Fruit fly (Drosophila melanogaster) whole organism, wandering third instar larva: Measurements from ENCODE around the gene Osbp.

Source experiments
- Abd-B ChIP-seq: fragments of >200 bp; optimal IDR thresholded peaks from 2 replicates; lab custom pipeline; 2017; ENCODE audit warnings: missing biosample characterization, missing genetic modification characterization
- CG32264 ChIP-seq: fragments of 200-800 bp; sonication (Bioruptor generic); optimal IDR thresholded peaks from 2 replicates; lab custom pipeline; 2016; ENCODE audit warnings: missing biosample characterization, missing genetic modification characterization
- CG9705 ChIP-seq: fragments of 200-800 bp; sonication (Bioruptor generic); optimal IDR thresholded peaks from 2 replicates; lab custom pipeline; 2018; ENCODE audit warnings: missing biosample characterization, mild to moderate bottlenecking, missing genetic modification characterization
- CrebA ChIP-seq: fragments of 200-800 bp; sonication (Bioruptor generic); optimal IDR thresholded peaks from 2 replicates; lab custom pipeline; 2016; ENCODE audit warnings: missing biosample characterization, mild to moderate bottlenecking, missing genetic modification characterization, borderline replicate concordance
- Dfd ChIP-seq: fragments of >200 bp; optimal IDR thresholded peaks from 2 replicates; lab custom pipeline; 2017; ENCODE audit warnings: missing biosample characterization, missing genetic modification characterization
- Dif ChIP-seq: fragments of 200-275, 200-300 bp; sonication (Bioruptor generic); optimal IDR thresholded peaks from 2 replicates; lab custom pipeline; 2018; ENCODE audit warnings: missing biosample characterization, missing genetic modification characterization; ENCODE audit not compliant: partially characterized antibody
- HLH106 ChIP-seq: fragments of 200-800 bp; optimal IDR thresholded peaks from 3 replicates; lab custom pipeline; 2019; ENCODE audit warnings: missing biosample characterization, mild to moderate bottlenecking, missing genetic modification characterization, moderate library complexity
- Hnf4 ChIP-seq: fragments of 200-800 bp; sonication (Bioruptor generic); optimal IDR thresholded peaks from 2 replicates; lab custom pipeline; 2016; ENCODE audit warnings: missing biosample characterization, mild to moderate bottlenecking, missing genetic modification characterization
- Hr78 ChIP-seq: fragments of >200 bp; optimal IDR thresholded peaks from 2 replicates; lab custom pipeline; 2017; ENCODE audit warnings: missing biosample characterization, missing genetic modification characterization
- Hr83 ChIP-seq: fragments of 200-300 bp; sonication (Bioruptor generic); optimal IDR thresholded peaks from 2 replicates; lab custom pipeline; 2016; ENCODE audit warnings: missing biosample characterization, mild to moderate bottlenecking, missing genetic modification characterization, moderate library complexity; ENCODE audit not compliant: poor library complexity, severe bottlenecking
- Jra ChIP-seq: sonication (Bioruptor generic); optimal IDR thresholded peaks from 2 replicates; lab custom pipeline; 2016; ENCODE audit warnings: missing biosample characterization, missing genetic modification characterization
- Mio ChIP-seq: sonication (Bioruptor generic); optimal IDR thresholded peaks from 2 replicates; lab custom pipeline; 2016; ENCODE audit warnings: missing biosample characterization, missing genetic modification characterization
- Myc ChIP-seq: fragments of >200 bp; optimal IDR thresholded peaks from 2 replicates; lab custom pipeline; 2017
- N ChIP-seq: fragments of >200 bp; optimal IDR thresholded peaks from 2 replicates; lab custom pipeline; 2018; ENCODE audit warnings: missing biosample characterization, missing external identifiers, missing genetic modification characterization
- Sp1 ChIP-seq: fragments of 200-800 bp; sonication (Bioruptor generic); optimal IDR thresholded peaks from 3 replicates; lab custom pipeline; 2019; ENCODE audit warnings: missing biosample characterization, mild to moderate bottlenecking, missing genetic modification characterization, moderate library complexity
- Vsx2 ChIP-seq: fragments of 200-300, 225-300 bp; sonication (Bioruptor generic); optimal IDR thresholded peaks from 2 replicates; lab custom pipeline; 2018; ENCODE audit warnings: missing biosample characterization, missing genetic modification characterization; ENCODE audit not compliant: partially characterized antibody
- br ChIP-seq: fragments of 200-800 bp; sonication (Bioruptor generic); optimal IDR thresholded peaks from 2 replicates; lab custom pipeline; 2016; ENCODE audit warnings: missing biosample characterization, missing genetic modification characterization
- brk ChIP-seq: fragments of 200-800 bp; sonication (Bioruptor generic); optimal IDR thresholded peaks from 2 replicates; lab custom pipeline; 2016; ENCODE audit warnings: missing biosample characterization, mild to moderate bottlenecking, missing genetic modification characterization
- dl ChIP-seq, 2 experiments: fragments of 175-275, 200-275 bp in 1 of 2; fragments of 200-275 bp in 1 of 2; sonication (Bioruptor generic); optimal IDR thresholded peaks; lab custom pipeline; 2018; ENCODE audit warnings: mild to moderate bottlenecking in 2 of 2, missing biosample characterization in 2 of 2, missing genetic modification characterization in 2 of 2, moderate library complexity in 2 of 2; ENCODE audit not compliant: partially characterized antibody in 2 of 2, insufficient read depth in 1 of 2
- dmrt93B ChIP-seq: fragments of 200-800 bp; sonication (Bioruptor generic); optimal IDR thresholded peaks from 2 replicates; lab custom pipeline; 2018; ENCODE audit warnings: missing biosample characterization, mild to moderate bottlenecking, missing genetic modification characterization
- dsf ChIP-seq: sonication (Bioruptor generic); optimal IDR thresholded peaks from 2 replicates; lab custom pipeline; 2016; ENCODE audit warnings: missing biosample characterization, missing genetic modification characterization, borderline replicate concordance
- ey ChIP-seq: fragments of 200-800 bp; sonication (Bioruptor generic); optimal IDR thresholded peaks from 2 replicates; lab custom pipeline; 2016; ENCODE audit warnings: missing biosample characterization, missing genetic modification characterization
- fru ChIP-seq: fragments of 200-800 bp; sonication (Bioruptor generic); optimal IDR thresholded peaks from 3 replicates; lab custom pipeline; 2016; ENCODE audit warnings: missing biosample characterization, mild to moderate bottlenecking, missing genetic modification characterization
- h ChIP-seq: fragments of 200-800 bp; sonication (Bioruptor generic); optimal IDR thresholded peaks from 3 replicates; lab custom pipeline; 2016; ENCODE audit warnings: missing biosample characterization, mild to moderate bottlenecking, missing genetic modification characterization
- jim ChIP-seq: fragments of 175-275, 200-325 bp; sonication (Bioruptor generic); optimal IDR thresholded peaks from 2 replicates; lab custom pipeline; 2016; ENCODE audit warnings: missing biosample characterization, mild to moderate bottlenecking, missing genetic modification characterization
- psq ChIP-seq: fragments of 200-800 bp; sonication (Bioruptor generic); optimal IDR thresholded peaks from 3 replicates; lab custom pipeline; 2017; ENCODE audit warnings: missing biosample characterization, mild to moderate bottlenecking, missing genetic modification characterization, moderate library complexity
- rgr ChIP-seq: fragments of 200-800 bp; sonication (Bioruptor generic); optimal IDR thresholded peaks from 3 replicates; lab custom pipeline; 2016; ENCODE audit warnings: missing biosample characterization, mild to moderate bottlenecking, missing genetic modification characterization
- sage ChIP-seq: fragments of 200-800 bp; sonication (Bioruptor generic); optimal IDR thresholded peaks from 2 replicates; lab custom pipeline; 2016; ENCODE audit warnings: missing biosample characterization, mild to moderate bottlenecking, missing genetic modification characterization
- sv ChIP-seq: fragments of 200-800 bp; sonication (Bioruptor generic); optimal IDR thresholded peaks from 3 replicates; lab custom pipeline; 2016; ENCODE audit warnings: missing biosample characterization, missing genetic modification characterization
- tai ChIP-seq: sonication (Bioruptor generic); optimal IDR thresholded peaks from 2 replicates; lab custom pipeline; 2016; ENCODE audit warnings: missing biosample characterization, missing genetic modification characterization
- woc ChIP-seq: sonication (Bioruptor generic); optimal IDR thresholded peaks from 2 replicates; lab custom pipeline; 2016; ENCODE audit warnings: missing biosample characterization, mild to moderate bottlenecking, missing genetic modification characterization

The Osbp gene

dm6 chr3R:24970323-24971067, 32.5 kb upstream of the Osbp start:
- TF ChIP-seq dsf (no peak), Hr83 (GFP tag; lab: Kevin White, UChicago) (no peak), Hr78 (GFP tag; lab: Kevin White, UChicago) (no peak), h (GFP tag; lab: Kevin White, UChicago) (no peak), ey (GFP tag; lab: Kevin White, UChicago) (no peak), rgr (no peak), Dif (no peak), HLH106 (tag; lab: Kevin White, UChicago) (no peak), br (GFP tag; lab: Kevin White, UChicago) (no peak), Sp1 (GFP tag; lab: Kevin White, UChicago) (no peak), Myc (no peak), CrebA (no peak), jim (no peak)

- TF ChIP-seq psq (GFP tag; lab: Kevin White, UChicago) = no peak
- no peak for TF ChIP-seq h (GFP tag; lab: Kevin White, UChicago)
- TF ChIP-seq Hr83 (GFP tag; lab: Kevin White, UChicago) = no peak
- TF ChIP-seq fru (GFP tag; lab: Kevin White, UChicago) = no peak
- no peak for TF ChIP-seq woc (GFP tag; lab: Kevin White, UChicago)
- TF ChIP-seq sv = no peak
- TF ChIP-seq CG9705 (GFP tag; lab: Kevin White, UChicago) = no peak
- no peak for TF ChIP-seq N (GFP tag; lab: Kevin White, UChicago)
- TF ChIP-seq Abd-B (GFP tag; lab: Kevin White, UChicago) = no peak
- no peak for TF ChIP-seq dmrt93B (GFP tag; lab: Kevin White, UChicago)
- no peak for TF ChIP-seq brk (GFP tag; lab: Kevin White, UChicago)
- no peak for TF ChIP-seq CG32264 (GFP tag; lab: Kevin White, UChicago)
- no peak for TF ChIP-seq CrebA
- TF ChIP-seq Mio (GFP tag; lab: Kevin White, UChicago) = no peak
- TF ChIP-seq Jra (GFP tag; lab: Kevin White, UChicago) = no peak
Measured at dm6 chr3R:24968888-24969287, 30.9 kb upstream of the Osbp start.

dm6 chr3R:24968015-24968414, 30.0 kb upstream of the Osbp start:
- TF ChIP-seq sage (GFP tag; lab: Kevin White, UChicago) (no peak), h (GFP tag; lab: Kevin White, UChicago) (no peak), Vsx2 (GFP tag; lab: Kevin White, UChicago) (no peak), jim (no peak), fru (GFP tag; lab: Kevin White, UChicago) (no peak), Hr78 (GFP tag; lab: Kevin White, UChicago) (no peak), Mio (GFP tag; lab: Kevin White, UChicago) (no peak), Sp1 (GFP tag; lab: Kevin White, UChicago) (no peak), tai (no peak)

- TF ChIP-seq woc (GFP tag; lab: Kevin White, UChicago) (peak; percentile 9), Vsx2 (GFP tag; lab: Kevin White, UChicago) (no peak)
Measured at dm6 chr3R:24966578-24966977, 28.6 kb upstream of the Osbp start.

dm6 chr3R:24965403-24965802, 27.4 kb upstream of the Osbp start:
- TF ChIP-seq Dfd (GFP tag; lab: Kevin White, UChicago) = no peak
- TF ChIP-seq dl (GFP tag; optimal IDR thresholded peaks at IDR 0.05; lab: Kevin White, UChicago; ENCODE audit: insufficient read depth in 1 of 2, partially characterized antibody in 2 of 2) = no peak
- TF ChIP-seq Hr83 (GFP tag; lab: Kevin White, UChicago) = no peak
- TF ChIP-seq HLH106 (tag; lab: Kevin White, UChicago) = no peak
- TF ChIP-seq CG32264 (GFP tag; lab: Kevin White, UChicago) = no peak
- TF ChIP-seq rgr = no peak
- TF ChIP-seq Vsx2 (GFP tag; lab: Kevin White, UChicago) = no peak
- no peak for TF ChIP-seq br (GFP tag; lab: Kevin White, UChicago)
- TF ChIP-seq Jra (GFP tag; lab: Kevin White, UChicago) = no peak
- TF ChIP-seq dmrt93B (GFP tag; lab: Kevin White, UChicago) = no peak
- no peak for TF ChIP-seq sv
- TF ChIP-seq Hnf4 (GFP tag; lab: Kevin White, UChicago) = no peak
- TF ChIP-seq ey (GFP tag; lab: Kevin White, UChicago) = no peak
